Fruit fly (Drosophila melanogaster) whole organism, embryonic: ENCODE results near the gene be.
A peak's percentile ranks its signal among the peaks of the same experiment; 100 is the strongest.

Source experiments
- Ada2b ChIP-seq: fragments of 200-800 bp; sonication (Bioruptor generic); IDR thresholded peaks from 2 replicates; pipeline ENCODE4 v1.3.6; 2022; ENCODE audit warnings: missing biosample characterization, missing genetic modification characterization
- Asciz ChIP-seq: fragments of 200-800 bp; sonication (Bioruptor generic); optimal IDR thresholded peaks from 2 replicates; lab custom pipeline; 2017; ENCODE audit warnings: missing biosample characterization, mild to moderate bottlenecking, missing genetic modification characterization, missing genetic modification reagents
- Awh ChIP-seq: fragments of 200-800 bp; sonication (Bioruptor generic); IDR thresholded peaks from 2 replicates; pipeline ENCODE4, ENCODE4 v1.3.6; 2022; ENCODE audit warnings: missing biosample characterization, missing genetic modification characterization
- CG11504 ChIP-seq: fragments of 200-800 bp; sonication (Bioruptor generic); optimal IDR thresholded peaks from 3 replicates; lab custom pipeline; 2019; ENCODE audit warnings: missing biosample characterization, mild to moderate bottlenecking, missing genetic modification characterization, moderate library complexity
- CG12236 ChIP-seq: fragments of 200-800 bp; sonication (Bioruptor generic); optimal IDR thresholded peaks from 2 replicates; lab custom pipeline; 2016; ENCODE audit warnings: missing biosample characterization, missing genetic modification characterization
- CG15269 ChIP-seq: fragments of 200-800 bp; sonication (Bioruptor generic); optimal IDR thresholded peaks from 2 replicates; lab custom pipeline; 2018; ENCODE audit warnings: missing biosample characterization, mild to moderate bottlenecking, missing genetic modification characterization, moderate library complexity
- CG17361 ChIP-seq: fragments of 200-800 bp; sonication (Bioruptor generic); IDR thresholded peaks from 3 replicates; pipeline ENCODE4 v1.3.6; 2022; ENCODE audit warnings: missing biosample characterization, missing genetic modification characterization
- CG2129 ChIP-seq: fragments of 200-800 bp; sonication (Bioruptor generic); IDR thresholded peaks from 2 replicates; pipeline ENCODE4 v1.3.6; 2022; ENCODE audit warnings: missing biosample characterization, missing genetic modification characterization; ENCODE audit not compliant: partially characterized antibody
- CG2199 ChIP-seq: fragments of 200-800 bp; sonication (Bioruptor generic); IDR thresholded peaks from 3 replicates; pipeline ENCODE4 v1.3.6; 2022; ENCODE audit warnings: missing biosample characterization, missing genetic modification characterization
- CG31365 ChIP-seq: fragments of 200-800 bp; sonication (Bioruptor generic); optimal IDR thresholded peaks from 2 replicates; lab custom pipeline; 2018; ENCODE audit warnings: missing biosample characterization, mild to moderate bottlenecking, missing genetic modification characterization
- CG4282 ChIP-seq: fragments of 200-800 bp; sonication (Bioruptor generic); optimal IDR thresholded peaks from 2 replicates; lab custom pipeline; 2016; ENCODE audit warnings: missing biosample characterization, missing genetic modification characterization
- CG6689 ChIP-seq: fragments of 200-800 bp; sonication (Bioruptor generic); IDR thresholded peaks from 2 replicates; pipeline ENCODE4 v1.3.6; 2022; ENCODE audit warnings: missing biosample characterization, missing genetic modification characterization
- CG8388 ChIP-seq: fragments of 200-800 bp; sonication (Bioruptor generic); optimal IDR thresholded peaks from 2 replicates; lab custom pipeline; 2019; ENCODE audit warnings: missing biosample characterization, mild to moderate bottlenecking, missing genetic modification characterization, moderate library complexity
- CG9727 ChIP-seq: fragments of 200-800 bp; sonication (Bioruptor generic); optimal IDR thresholded peaks from 3 replicates; lab custom pipeline; 2017; ENCODE audit warnings: missing biosample characterization, mild to moderate bottlenecking, missing genetic modification characterization
- D19B ChIP-seq: fragments of 200-800 bp; sonication (Bioruptor generic); optimal IDR thresholded peaks from 2 replicates; lab custom pipeline; 2017; ENCODE audit warnings: missing biosample characterization, mild to moderate bottlenecking, missing genetic modification characterization
- Deaf1 ChIP-seq: fragments of 200-800 bp; optimal IDR thresholded peaks from 3 replicates; lab custom pipeline; 2019; ENCODE audit warnings: missing biosample characterization, mild to moderate bottlenecking, missing genetic modification characterization, moderate library complexity
- H15 ChIP-seq: fragments of 200-800 bp; sonication (Bioruptor generic); IDR thresholded peaks from 3 replicates; pipeline ENCODE4 v1.3.6; 2022; ENCODE audit warnings: missing biosample characterization, missing genetic modification characterization
- Lpt ChIP-seq: fragments of >200 bp; optimal IDR thresholded peaks from 2 replicates; lab custom pipeline; 2018; ENCODE audit warnings: missing biosample characterization, missing genetic modification characterization
- Oli ChIP-seq: fragments of 200-800 bp; sonication (Bioruptor generic); optimal IDR thresholded peaks from 2 replicates; lab custom pipeline; 2018; ENCODE audit warnings: missing biosample characterization, mild to moderate bottlenecking, missing genetic modification characterization, moderate library complexity
- Rfx ChIP-seq: fragments of 200-800 bp; sonication (Bioruptor generic); IDR thresholded peaks from 2 replicates; pipeline ENCODE4 v1.3.6; 2022; ENCODE audit warnings: missing biosample characterization, missing genetic modification characterization
- Usf ChIP-seq: fragments of 200-800 bp; sonication (Bioruptor generic); optimal IDR thresholded peaks from 2 replicates; lab custom pipeline; 2017; ENCODE audit warnings: missing genotype, missing biosample characterization, missing genetic modification characterization
- Xbp1 ChIP-seq: fragments of 200-800 bp; sonication (Bioruptor generic); optimal IDR thresholded peaks from 3 replicates; lab custom pipeline; 2016; ENCODE audit warnings: missing biosample characterization, mild to moderate bottlenecking, missing genetic modification characterization
- Xrp1 ChIP-seq: fragments of 200-800 bp; sonication (Bioruptor generic); IDR thresholded peaks from 2 replicates; pipeline ENCODE4 v1.3.6; 2022; ENCODE audit warnings: missing biosample characterization, missing genetic modification characterization
- ase ChIP-seq: fragments of 200-800 bp; sonication (Bioruptor generic); IDR thresholded peaks from 3 replicates; pipeline ENCODE4 v1.3.6; 2022; ENCODE audit warnings: missing biosample characterization, missing genetic modification characterization
- bab2 ChIP-seq: fragments of 200-800 bp; sonication (Bioruptor generic); optimal IDR thresholded peaks from 2 replicates; lab custom pipeline; 2016; ENCODE audit warnings: missing biosample characterization, missing genetic modification characterization
- chif ChIP-seq, 2 experiments: fragments of 200-800 bp; sonication (Bioruptor generic); optimal IDR thresholded peaks; 3 replicates each; lab custom pipeline; 2016; ENCODE audit warnings: missing biosample characterization in 2 of 2, missing genetic modification characterization in 2 of 2
- corto ChIP-seq: fragments of 200-800 bp; sonication (Bioruptor generic); optimal IDR thresholded peaks from 2 replicates; lab custom pipeline; 2016; ENCODE audit warnings: missing biosample characterization, mild to moderate bottlenecking, missing genetic modification characterization, moderate library complexity
- croc ChIP-seq: fragments of 200-800 bp; sonication (Bioruptor generic); conservative IDR thresholded peaks from 3 replicates; pipeline ENCODE4 v1.3.6; 2022; ENCODE audit warnings: missing biosample characterization, missing genetic modification characterization
- disco-r ChIP-seq: fragments of 200-800 bp; sonication (Bioruptor generic); optimal IDR thresholded peaks from 2 replicates; lab custom pipeline; 2016; ENCODE audit warnings: missing biosample characterization, missing genetic modification characterization
- dmrt99B ChIP-seq: fragments of 200-800 bp; sonication (Bioruptor generic); optimal IDR thresholded peaks from 2 replicates; lab custom pipeline; 2018; ENCODE audit warnings: missing biosample characterization, mild to moderate bottlenecking, missing genetic modification characterization, moderate library complexity
- esg ChIP-seq: fragments of 200-800 bp; sonication (Bioruptor generic); conservative IDR thresholded peaks from 2 replicates; pipeline ENCODE4 v1.3.6; 2022; ENCODE audit warnings: missing biosample characterization, missing genetic modification characterization
- ftz-f1 ChIP-seq: fragments of 200-800 bp; sonication (Bioruptor generic); optimal IDR thresholded peaks from 2 replicates; lab custom pipeline; 2016; ENCODE audit warnings: missing biosample characterization, missing genetic modification characterization
- gem ChIP-seq: fragments of 200-800 bp; sonication (Bioruptor generic); optimal IDR thresholded peaks from 2 replicates; lab custom pipeline; 2019; ENCODE audit warnings: missing biosample characterization, mild to moderate bottlenecking, missing genetic modification characterization, moderate library complexity
- gro ChIP-seq: fragments of 200-800 bp; sonication (Bioruptor generic); optimal IDR thresholded peaks from 2 replicates; lab custom pipeline; 2016; ENCODE audit warnings: missing biosample characterization, missing genetic modification characterization
- nerfin-1 ChIP-seq: fragments of 200-800 bp; sonication (Bioruptor generic); optimal IDR thresholded peaks from 3 replicates; lab custom pipeline; 2019; ENCODE audit warnings: missing biosample characterization, mild to moderate bottlenecking, missing genetic modification characterization, moderate library complexity
- nmo ChIP-seq: fragments of 200-800 bp; sonication (Bioruptor generic); optimal IDR thresholded peaks from 2 replicates; lab custom pipeline; 2018; ENCODE audit warnings: missing biosample characterization, mild to moderate bottlenecking, missing genetic modification characterization, moderate library complexity
- pb ChIP-seq: fragments of 200-800 bp; sonication (Bioruptor generic); optimal IDR thresholded peaks from 3 replicates; lab custom pipeline; 2016; ENCODE audit warnings: missing biosample characterization, missing genetic modification characterization
- phol ChIP-seq: fragments of 200-800 bp; sonication (Bioruptor generic); optimal IDR thresholded peaks from 3 replicates; lab custom pipeline; 2018; ENCODE audit warnings: missing biosample characterization, mild to moderate bottlenecking, missing genetic modification characterization, moderate library complexity
- pnt ChIP-seq: fragments of 200-800 bp; sonication (Bioruptor generic); optimal IDR thresholded peaks from 3 replicates; lab custom pipeline; 2016; ENCODE audit warnings: missing biosample characterization, missing genetic modification characterization
- prd ChIP-seq, 3 experiments: fragments of >200 bp in 2 of 3; fragments of 200-800 bp in 1 of 3; sonication (Bioruptor generic) in 1 of 3; optimal IDR thresholded peaks in 2 of 3; IDR thresholded peaks in 1 of 3; 2 replicates in 2 of 3; 3 replicates in 1 of 3; pipeline versions ENCODE4 v1.3.6 to Lab custom; 2017 to 2022; ENCODE audit warnings: missing biosample characterization in 1 of 3, missing genetic modification characterization in 1 of 3
- ranshi ChIP-seq: fragments of 200-800 bp; sonication (Bioruptor generic); IDR thresholded peaks from 2 replicates; pipeline ENCODE4 v1.3.6; 2022; ENCODE audit warnings: missing biosample characterization, missing genetic modification characterization
- ro ChIP-seq: fragments of 200-800 bp; sonication (Bioruptor generic); IDR thresholded peaks from 2 replicates; pipeline ENCODE4 v1.3.6; 2022; ENCODE audit warnings: missing biosample characterization, missing genetic modification characterization
- row ChIP-seq: fragments of 200-800 bp; sonication (Bioruptor generic); IDR thresholded peaks from 3 replicates; pipeline ENCODE4 v1.3.6; 2022; ENCODE audit warnings: missing biosample characterization, missing genetic modification characterization
- sisA ChIP-seq: fragments of 200-800 bp; sonication (Bioruptor generic); IDR thresholded peaks from 2 replicates; pipeline ENCODE4 v1.3.6; 2022; ENCODE audit warnings: missing biosample characterization, missing genetic modification characterization
- slbo ChIP-seq: fragments of 200-800 bp; sonication (Bioruptor generic); IDR thresholded peaks from 2 replicates; pipeline ENCODE4 v1.3.6; 2022; ENCODE audit warnings: missing biosample characterization, missing genetic modification characterization
- stc ChIP-seq: fragments of 200-800 bp; sonication (Bioruptor generic); IDR thresholded peaks from 2 replicates; pipeline ENCODE4 v1.3.6; 2022; ENCODE audit warnings: missing biosample characterization, missing genetic modification characterization
- tgo ChIP-seq: fragments of 200-800 bp; sonication (Bioruptor generic); IDR thresholded peaks from 3 replicates; pipeline ENCODE4 v1.3.6; 2022; ENCODE audit warnings: missing biosample characterization, missing genetic modification characterization
- vvl ChIP-seq: fragments of 200-800 bp; sonication (Bioruptor generic); IDR thresholded peaks from 2 replicates; pipeline ENCODE4 v1.3.6; 2022; ENCODE audit warnings: missing biosample characterization, missing genetic modification characterization
- z ChIP-seq: fragments of 200-800 bp; sonication (Bioruptor generic); IDR thresholded peaks from 3 replicates; pipeline ENCODE4 v1.3.6; 2022; ENCODE audit warnings: missing biosample characterization, missing genetic modification characterization
- zfh1 ChIP-seq: fragments of 200-800 bp; sonication (Bioruptor generic); IDR thresholded peaks from 3 replicates; pipeline ENCODE4 v1.3.6; 2022; ENCODE audit warnings: missing biosample characterization, missing genetic modification characterization

The be gene

dm6 chrX:15026897-15027296 lies 2.7 kb downstream of the be start:
- TF ChIP-seq CG6689 (GFP tag; lab: Robert Waterston, UW) (peak; percentile 29; the same call in 1 of the 2 replicates), pb (GFP tag; lab: Kevin White, UChicago) (no peak), ro (no peak), corto (no peak), ranshi (no peak), gro (GFP tag; lab: Kevin White, UChicago) (no peak), Asciz (GFP tag; lab: Kevin White, UChicago) (peak; percentile 12), CG15269 (tag; lab: Kevin White, UChicago) (peak; percentile 24), dmrt99B (tag; lab: Kevin White, UChicago) (peak; percentile 35), disco-r (peak; percentile 23), CG8388 (GFP tag; lab: Kevin White, UChicago) (peak; percentile 14), CG11504 (tag; lab: Kevin White, UChicago) (peak; percentile 26), Xrp1 (peak; percentile 42), H15 (GFP tag; lab: Robert Waterston, UW) (0 out of 3 replicates have a peak, but pooled peaks have one; percentile 26), CG2129 (GFP tag; lab: Robert Waterston, UW) (no peak), CG31365 (no peak), zfh1 (GFP tag; lab: Robert Waterston, UW) (0 out of 3 replicates have a peak, but pooled peaks have one; percentile 18), phol (tag; lab: Kevin White, UChicago) (peak; percentile 28), esg (GFP tag; lab: Robert Waterston, UW) (no peak), sisA (GFP tag; lab: Robert Waterston, UW) (0 out of 2 replicates have a peak, but pooled peaks have one; percentile 27), Deaf1 (no peak), CG9727 (GFP tag; lab: Kevin White, UChicago) (peak; percentile 1), CG2199 (GFP tag; lab: Robert Waterston, UW) (no peak), CG17361 (0 out of 3 replicates have a peak, but pooled peaks have one; percentile 13), pnt (peak; percentile 5), Usf (GFP tag; lab: Kevin White, UChicago) (no peak), chif (GFP tag; optimal IDR thresholded peaks at IDR 0.05; lab: Kevin White, UChicago) (peak in 1 of 2 experiments; percentile 34), nerfin-1 (no peak), CG12236 (GFP tag; lab: Kevin White, UChicago) (no peak), z (0 out of 3 replicates have a peak, but pooled peaks have one; percentile 38), stc (GFP tag; lab: Robert Waterston, UW) (0 out of 2 replicates have a peak, but pooled peaks have one; percentile 7), D19B (GFP tag; lab: Kevin White, UChicago) (no peak), bab2 (GFP tag; lab: Kevin White, UChicago) (peak; percentile 38), Lpt (no peak), Awh (GFP tag; lab: Robert Waterston, UW) (0 out of 2 replicates have a peak, but pooled peaks have one; percentile 46), nmo (peak; percentile 24), Rfx (GFP tag; lab: Robert Waterston, UW) (peak; percentile 27; the same call in 1 of the 2 replicates), Oli (peak; percentile 39), slbo (peak; percentile 31; the same call in 1 of the 2 replicates), row (GFP tag; lab: Robert Waterston, UW) (peak; percentile 26; the same call in 2 of the 3 replicates), prd (optimal IDR thresholded peaks at IDR 0.05; lab: Kevin White, UChicago) (no peak), prd (GFP tag; IDR thresholded peaks at IDR 0.05; lab: Robert Waterston, UW) (peak; percentile 49; the same call in 2 of the 3 replicates), CG4282 (GFP tag; lab: Kevin White, UChicago) (no peak), ftz-f1 (GFP tag; lab: Kevin White, UChicago) (no peak), Ada2b (GFP tag; lab: Robert Waterston, UW) (peak; percentile 16; the same call in 1 of the 2 replicates), ase (peak; percentile 28; the same call in 1 of the 3 replicates), Xbp1 (GFP tag; lab: Kevin White, UChicago) (peak; percentile 23), gem (peak; percentile 46), vvl (no peak), croc (GFP tag; lab: Robert Waterston, UW) (no peak), tgo (0 out of 3 replicates have a peak, but pooled peaks have one; percentile 15)
